Worm (Caenorhabditis elegans) whole organism, early embryonic: ENCODE measurements around the gene srh-33.

ENCODE experiments used
- ceh-13 ChIP-seq: fragments of 200-800 bp; sonication (Bioruptor generic); optimal IDR thresholded peaks from 2 replicates; lab custom pipeline; 2018; ENCODE audit warnings: mild to moderate bottlenecking, missing genetic modification characterization, missing compliant biosample characterization
- hmg-4 ChIP-seq: fragments of 200-800 bp; sonication (Bioruptor generic); optimal IDR thresholded peaks from 2 replicates; lab custom pipeline; 2018; ENCODE audit warnings: mild to moderate bottlenecking, missing genetic modification characterization, missing compliant biosample characterization
- sea-1 ChIP-seq: fragments of 200-800 bp; sonication (Bioruptor generic); conservative IDR thresholded peaks from 2 replicates; pipeline ENCODE4 v1.3.6; 2022; ENCODE audit warnings: missing genetic modification characterization, missing compliant biosample characterization
- tra-4 ChIP-seq: sonication (generic microtip); optimal IDR thresholded peaks from 2 replicates; lab custom pipeline; 2017; ENCODE audit warnings: missing genetic modification characterization, missing compliant biosample characterization

- TF ChIP-seq ceh-13 (GFP tag; lab: Kevin White, UChicago) = no peak
- no peak for TF ChIP-seq hmg-4
- no peak for TF ChIP-seq sea-1 (GFP tag; lab: Robert Waterston, UW)
- no peak for TF ChIP-seq tra-4 (tag; lab: Kevin White, UChicago)
Measured at ce11 chrV:457839-458238, 14.7 kb upstream of the srh-33 start.
